Worm (Caenorhabditis elegans) whole organism, L3 larva: Measurements from ENCODE around the gene srw-54.

Experiments used
- R02D3.7 ChIP-seq: fragments of 150-350 bp; optimal IDR thresholded peaks from 2 replicates; lab custom pipeline; 2014; ENCODE audit warnings: missing biosample characterization, missing genetic modification characterization
- ZK546.5 ChIP-seq: sonication (generic microtip); optimal IDR thresholded peaks from 2 replicates; lab custom pipeline; 2017; ENCODE audit warnings: missing biosample characterization, missing genetic modification characterization
- ceh-16 ChIP-seq: sonication (generic microtip); optimal IDR thresholded peaks from 2 replicates; lab custom pipeline; 2017; ENCODE audit warnings: missing biosample characterization, missing genetic modification characterization
- ceh-28 ChIP-seq: fragments of 150-350 bp; optimal IDR thresholded peaks from 2 replicates; lab custom pipeline; 2014; ENCODE audit warnings: missing biosample characterization, missing genetic modification reagents, missing genetic modification characterization
- ceh-9 ChIP-seq: sonication (generic microtip); optimal IDR thresholded peaks from 2 replicates; lab custom pipeline; 2018; ENCODE audit warnings: missing biosample characterization, missing genetic modification characterization
- daf-12 ChIP-seq: fragments of 150-350 bp; optimal IDR thresholded peaks from 2 replicates; lab custom pipeline; 2014; ENCODE audit warnings: missing biosample characterization, missing genetic modification reagents, missing genetic modification characterization
- egl-27 ChIP-seq: sonication (generic microtip); optimal IDR thresholded peaks from 4 replicates; lab custom pipeline; 2017; ENCODE audit warnings: missing biosample characterization, missing genetic modification reagents, missing genetic modification characterization
- egl-5 ChIP-seq: fragments of 150-350 bp; optimal IDR thresholded peaks from 2 replicates; lab custom pipeline; 2017; ENCODE audit warnings: missing biosample characterization, missing genetic modification reagents, missing genetic modification characterization, inconsistent platforms
- elt-1 ChIP-seq: fragments of 150-350 bp; optimal IDR thresholded peaks from 2 replicates; lab custom pipeline; 2014; ENCODE audit warnings: missing biosample characterization, missing genetic modification characterization
- elt-2 ChIP-seq: sonication (generic microtip); optimal IDR thresholded peaks from 2 replicates; lab custom pipeline; 2016; ENCODE audit warnings: missing genetic modification reagents, mild to moderate bottlenecking, missing genetic modification characterization, missing compliant biosample characterization
- eor-1 ChIP-seq, 2 experiments: fragments of 150-350 bp; optimal IDR thresholded peaks; 2 replicates each; lab custom pipeline; 2014 to 2018; ENCODE audit warnings: missing biosample characterization in 2 of 2, missing genetic modification characterization in 2 of 2
- fkh-10 ChIP-seq: sonication (generic microtip); optimal IDR thresholded peaks from 2 replicates; lab custom pipeline; 2017; ENCODE audit warnings: missing biosample characterization, missing genetic modification reagents, missing genetic modification characterization
- fkh-2 ChIP-seq: fragments of 150-350 bp; optimal IDR thresholded peaks from 2 replicates; lab custom pipeline; 2014; ENCODE audit warnings: missing biosample characterization, missing genetic modification reagents, missing genetic modification characterization
- fos-1 ChIP-seq: fragments of 150-350 bp; optimal IDR thresholded peaks from 2 replicates; lab custom pipeline; 2014; ENCODE audit warnings: missing biosample characterization, missing genetic modification characterization
- jun-1 ChIP-seq: fragments of 150-350 bp; optimal IDR thresholded peaks from 2 replicates; lab custom pipeline; 2014; ENCODE audit warnings: missing biosample characterization, missing genetic modification reagents, missing genetic modification characterization
- lin-15B ChIP-seq: fragments of 150-350 bp; optimal IDR thresholded peaks from 2 replicates; lab custom pipeline; 2014; ENCODE audit warnings: missing biosample characterization, missing genetic modification characterization
- lsy-12 ChIP-seq: sonication (generic microtip); optimal IDR thresholded peaks from 2 replicates; lab custom pipeline; 2016; ENCODE audit warnings: mild to moderate bottlenecking, missing genetic modification characterization, missing compliant biosample characterization
- mdl-1 ChIP-seq: fragments of 150-350 bp; optimal IDR thresholded peaks from 2 replicates; lab custom pipeline; 2014; ENCODE audit warnings: missing biosample characterization, missing genetic modification characterization
- mml-1 ChIP-seq: fragments of 150-350 bp; sonication (generic microtip); optimal IDR thresholded peaks from 3 replicates; lab custom pipeline; 2014; ENCODE audit warnings: missing biosample characterization, missing genetic modification characterization
- nfya-1 ChIP-seq: sonication (generic microtip); optimal IDR thresholded peaks from 2 replicates; lab custom pipeline; 2017; ENCODE audit warnings: missing genetic modification characterization, mild to moderate bottlenecking, missing compliant biosample characterization, antibody characterized with exemption, moderate library complexity; ENCODE audit not compliant: insufficient read depth
- nhr-11 ChIP-seq: fragments of 150-350 bp; optimal IDR thresholded peaks from 2 replicates; lab custom pipeline; 2014; ENCODE audit warnings: missing biosample characterization, missing genetic modification characterization
- nhr-12 ChIP-seq: fragments of 150-350 bp; optimal IDR thresholded peaks from 2 replicates; lab custom pipeline; 2014; ENCODE audit warnings: missing biosample characterization, missing genetic modification characterization
- nhr-23 ChIP-seq: fragments of 150-350 bp; optimal IDR thresholded peaks from 2 replicates; lab custom pipeline; 2014; ENCODE audit warnings: missing biosample characterization, missing genetic modification reagents, missing genetic modification characterization
- nhr-25 ChIP-seq: sonication (generic microtip); optimal IDR thresholded peaks from 2 replicates; lab custom pipeline; 2017; ENCODE audit warnings: missing biosample characterization, missing genetic modification characterization
- nhr-67 ChIP-seq: fragments of 150-350 bp; optimal IDR thresholded peaks from 2 replicates; lab custom pipeline; 2014; ENCODE audit warnings: missing biosample characterization, missing genetic modification characterization
- nhr-76 ChIP-seq: fragments of 150-350 bp; sonication (generic microtip); optimal IDR thresholded peaks from 5 replicates; lab custom pipeline; 2014; ENCODE audit warnings: missing biosample characterization, missing genetic modification characterization
- nhr-77 ChIP-seq: fragments of 150-350 bp; optimal IDR thresholded peaks from 2 replicates; lab custom pipeline; 2014; ENCODE audit warnings: missing biosample characterization, missing genetic modification characterization
- pha-4 ChIP-seq: fragments of 150-350 bp; optimal IDR thresholded peaks from 2 replicates; lab custom pipeline; 2014; ENCODE audit warnings: missing biosample characterization, missing genetic modification reagents, missing genetic modification characterization
- pqm-1 ChIP-seq: fragments of 150-350 bp; optimal IDR thresholded peaks from 2 replicates; lab custom pipeline; 2017; ENCODE audit warnings: missing biosample characterization, missing genetic modification characterization, inconsistent platforms
- sea-2 ChIP-seq: fragments of 150-350 bp; sonication (generic microtip); optimal IDR thresholded peaks from 4 replicates; lab custom pipeline; 2014; ENCODE audit warnings: missing biosample characterization, missing genetic modification reagents, missing genetic modification characterization
- skn-1 ChIP-seq: fragments of 150-350 bp; optimal IDR thresholded peaks from 2 replicates; lab custom pipeline; 2014; ENCODE audit warnings: missing biosample characterization, missing genetic modification characterization
- snpc-4 ChIP-seq: fragments of 150-350 bp; optimal IDR thresholded peaks from 2 replicates; lab custom pipeline; 2014; ENCODE audit warnings: missing biosample characterization, missing genetic modification characterization
- tbx-2 ChIP-seq: sonication (generic microtip); optimal IDR thresholded peaks from 2 replicates; lab custom pipeline; 2016; ENCODE audit warnings: mild to moderate bottlenecking, missing genetic modification characterization, missing compliant biosample characterization
- unc-62 ChIP-seq: fragments of 150-350 bp; sonication (generic microtip); optimal IDR thresholded peaks from 4 replicates; lab custom pipeline; 2014; ENCODE audit warnings: missing biosample characterization, missing genetic modification reagents, missing genetic modification characterization
- ztf-11 ChIP-seq: fragments of 150-350 bp; optimal IDR thresholded peaks from 2 replicates; lab custom pipeline; 2014; ENCODE audit warnings: missing biosample characterization, missing genetic modification characterization
- ztf-4 ChIP-seq: fragments of 150-350 bp; optimal IDR thresholded peaks from 2 replicates; lab custom pipeline; 2014; ENCODE audit warnings: missing biosample characterization, missing genetic modification characterization

Gene srw-54

ce11 chrV:16606313-16606712, 4.8 kb upstream of the srw-54 start, which contains the start of gene Y32B12C.1:
TSS of gene Y32B12C.1 (plus strand) at chrV:16606613.
- TF ChIP-seq mml-1 (tag; lab: Kevin White, UChicago) (no peak), fos-1 (tag; lab: Kevin White, UChicago) (no peak), egl-5 (tag; lab: Kevin White, UChicago) (no peak), eor-1 (tag; optimal IDR thresholded peaks at IDR 0.05; lab: Kevin White, UChicago) (no peak), mdl-1 (no peak)

ce11 chrV:16608478-16608877, 2.7 kb upstream of the srw-54 start:
- TF ChIP-seq mdl-1 (no peak), egl-5 (tag; lab: Kevin White, UChicago) (no peak), unc-62 (GFP tag; lab: Kevin White, UChicago) (no peak), ceh-28 (no peak), pqm-1 (peak; percentile 81), nfya-1 (tag; lab: Kevin White, UChicago) (no peak), fkh-2 (tag; lab: Kevin White, UChicago) (no peak), fkh-10 (GFP tag; lab: Kevin White, UChicago) (no peak), daf-12 (tag; lab: Kevin White, UChicago) (no peak), pha-4 (tag; lab: Kevin White, UChicago) (peak; percentile 56), snpc-4 (no peak), nhr-25 (tag; lab: Kevin White, UChicago) (no peak), ztf-4 (tag; lab: Kevin White, UChicago) (no peak), elt-2 (tag; lab: Kevin White, UChicago) (peak; percentile 59), nhr-23 (no peak), nhr-11 (tag; lab: Kevin White, UChicago) (no peak), jun-1 (tag; lab: Kevin White, UChicago) (peak; percentile 63)

ce11 chrV:16610094-16610493, 1.0 kb upstream of the srw-54 start:
- TF ChIP-seq jun-1 (tag; lab: Kevin White, UChicago): peak; percentile 48
- no peak for TF ChIP-seq skn-1 (tag; lab: Kevin White, UChicago)
- TF ChIP-seq nfya-1 (tag; lab: Kevin White, UChicago): no peak
- peak; percentile 78 for TF ChIP-seq pqm-1
- peak; percentile 87 for TF ChIP-seq elt-2 (tag; lab: Kevin White, UChicago)
- TF ChIP-seq pha-4 (tag; lab: Kevin White, UChicago): peak; percentile 48
- TF ChIP-seq, all 47 proteins: peak for 4

- TF ChIP-seq nhr-77 (tag; lab: Kevin White, UChicago): no peak
- no peak for TF ChIP-seq egl-5 (tag; lab: Kevin White, UChicago)
- no peak for TF ChIP-seq elt-1 (tag; lab: Kevin White, UChicago)
- no peak for TF ChIP-seq nhr-76
- TF ChIP-seq fkh-10 (GFP tag; lab: Kevin White, UChicago): no peak
- no peak for TF ChIP-seq ztf-4 (tag; lab: Kevin White, UChicago)
- TF ChIP-seq nhr-67 (tag; lab: Kevin White, UChicago): no peak
- TF ChIP-seq R02D3.7: no peak
- TF ChIP-seq nhr-23: no peak
- TF ChIP-seq ztf-11 (tag; lab: Kevin White, UChicago): no peak
- TF ChIP-seq jun-1 (tag; lab: Kevin White, UChicago): no peak
- TF ChIP-seq sea-2 (GFP tag; lab: Kevin White, UChicago): no peak
- TF ChIP-seq tbx-2: no peak
- no peak for TF ChIP-seq ceh-16 (tag; lab: Kevin White, UChicago)
- no peak for TF ChIP-seq egl-27 (tag; lab: Kevin White, UChicago)
- TF ChIP-seq ZK546.5: no peak
- no peak for TF ChIP-seq lin-15B (tag; lab: Kevin White, UChicago)
- no peak for TF ChIP-seq lsy-12 (tag; lab: Kevin White, UChicago)
Observed at ce11 chrV:16617462-16617861, 6.3 kb downstream of the srw-54 start, which contains the start of gene Y70C5A.4. TSS of gene Y70C5A.4 (plus strand) at chrV:16617762.

- TF ChIP-seq fkh-2 (tag; lab: Kevin White, UChicago): no peak
- no peak for TF ChIP-seq ceh-9 (tag; lab: Kevin White, UChicago)
- peak; percentile 19 for TF ChIP-seq pha-4 (tag; lab: Kevin White, UChicago)
- TF ChIP-seq elt-2 (tag; lab: Kevin White, UChicago): peak; percentile 60
- TF ChIP-seq snpc-4: no peak
- peak; percentile 30 for TF ChIP-seq pqm-1
- no peak for TF ChIP-seq nhr-67 (tag; lab: Kevin White, UChicago)
- TF ChIP-seq nhr-77 (tag; lab: Kevin White, UChicago): no peak
- no peak for TF ChIP-seq nhr-12 (tag; lab: Kevin White, UChicago)
- TF ChIP-seq mdl-1: no peak
- TF ChIP-seq egl-27 (tag; lab: Kevin White, UChicago): no peak
Observed at ce11 chrV:16620874-16621273, 9.7 kb downstream of the srw-54 start, which contains the start of gene Y70C5A.3. TSS of gene Y70C5A.3 (minus strand) at chrV:16620923.
